Fruit fly (Drosophila melanogaster) Kc167 (cell line): ENCODE results near the gene CG42538.

Experiments
- Myc ChIP-seq: fragments of >200 bp; optimal IDR thresholded peaks from 2 replicates; lab custom pipeline; 2017; ENCODE audit warnings: missing external identifiers
- Sin3A ChIP-seq: fragments of >200 bp; optimal IDR thresholded peaks from 2 replicates; lab custom pipeline; 2018; ENCODE audit warnings: missing external identifiers
- h ChIP-seq: fragments of >200 bp; optimal IDR thresholded peaks from 3 replicates; lab custom pipeline; 2018; ENCODE audit warnings: missing external identifiers
- insv ChIP-seq: fragments of >200 bp; optimal IDR thresholded peaks from 3 replicates; lab custom pipeline; 2018; ENCODE audit warnings: missing external identifiers
- psq ChIP-seq: fragments of >200 bp; optimal IDR thresholded peaks from 2 replicates; lab custom pipeline; 2017; ENCODE audit warnings: missing external identifiers
- ttk ChIP-seq: sonication (Bioruptor generic); optimal IDR thresholded peaks from 2 replicates; lab custom pipeline; 2017; ENCODE audit warnings: missing external identifiers

The CG42538 gene

dm6 chr3L:16021064-16021683, 13.2 kb upstream of the CG42538 start:
- TF ChIP-seq h (lab: Kevin White, UChicago) (no peak), psq (lab: Kevin White, UChicago) (no peak), ttk (lab: Kevin White, UChicago) (no peak), Myc (no peak), insv (no peak), Sin3A (no peak)

dm6 chr3L:16023020-16023648, 11.2 kb upstream of the CG42538 start, which contains the start of gene Notum:
Notum (plus strand) TSS chr3L:16023480.
- TF ChIP-seq Sin3A, result no peak

dm6 chr3L:16024276-16025019, 9.9 kb upstream of the CG42538 start:
- TF ChIP-seq Myc, result no peak
- no peak for TF ChIP-seq h (lab: Kevin White, UChicago)
- TF ChIP-seq ttk (lab: Kevin White, UChicago), result no peak
- TF ChIP-seq psq (lab: Kevin White, UChicago), result no peak
- TF ChIP-seq insv, result no peak
- TF ChIP-seq Sin3A, result no peak

dm6 chr3L:16025020-16025680, 9.2 kb upstream of the CG42538 start:
- TF ChIP-seq insv (no peak), psq (lab: Kevin White, UChicago) (no peak), Sin3A (no peak), Myc (no peak), ttk (lab: Kevin White, UChicago) (no peak)

- TF ChIP-seq Sin3A (no peak), h (lab: Kevin White, UChicago) (no peak), ttk (lab: Kevin White, UChicago) (no peak), Myc (no peak), insv (no peak), psq (lab: Kevin White, UChicago) (no peak)
These were observed 8.1 kb upstream of the CG42538 start for dm6 chr3L:16026065-16026789.

dm6 chr3L:16027163-16027633, 7.1 kb upstream of the CG42538 start:
- TF ChIP-seq h (lab: Kevin White, UChicago) (no peak), psq (lab: Kevin White, UChicago) (no peak), insv (no peak), Sin3A (no peak), ttk (lab: Kevin White, UChicago) (no peak), Myc (no peak)

- TF ChIP-seq Myc (no peak), ttk (lab: Kevin White, UChicago) (no peak), insv (no peak), psq (lab: Kevin White, UChicago) (no peak), h (lab: Kevin White, UChicago) (no peak), Sin3A (no peak)
These were observed 5.4 kb upstream of the CG42538 start for dm6 chr3L:16028924-16029323.

- TF ChIP-seq psq (lab: Kevin White, UChicago) (no peak), ttk (lab: Kevin White, UChicago) (no peak)
These were observed 1.1 kb upstream of the CG42538 start, which contains the start of the genes CG42717 and CG42716 for dm6 chr3L:16033090-16033828. CG42717 (minus strand) TSS chr3L:16033190. CG42716 (plus strand) TSS chr3L:16033778.

- no peak for TF ChIP-seq Sin3A
- no peak for TF ChIP-seq ttk (lab: Kevin White, UChicago)
- TF ChIP-seq h (lab: Kevin White, UChicago), result no peak
- no peak for TF ChIP-seq psq (lab: Kevin White, UChicago)
- no peak for TF ChIP-seq insv
- no peak for TF ChIP-seq Myc
These were observed 861 bp downstream of the CG42538 start, which contains the start of gene CG5895 for dm6 chr3L:16035185-16035584. CG5895 (plus strand) TSS chr3L:16035485.

dm6 chr3L:16037048-16037477, 2.7 kb downstream of the CG42538 start:
- no peak for TF ChIP-seq h (lab: Kevin White, UChicago)

- TF ChIP-seq h (lab: Kevin White, UChicago), result no peak
These were observed 3.5 kb downstream of the CG42538 start for dm6 chr3L:16037690-16038332.
